Worm (Caenorhabditis elegans): ENCODE results near the gene oxi-1.

- no peak for TF ChIP-seq ama-1 (optimal IDR thresholded peaks at IDR 0.05)
- no peak for TF ChIP-seq sea-1 (GFP tag; conservative IDR thresholded peaks at IDR 0.05)
- TF ChIP-seq ets-7 (tag; optimal IDR thresholded peaks at IDR 0.05): no peak
- no peak for TF ChIP-seq hmbx-1 (tag; optimal IDR thresholded peaks at IDR 0.05)
- TF ChIP-seq flt-1 (GFP tag; IDR thresholded peaks at IDR 0.05): no peak
- no peak for TF ChIP-seq hmg-4 (GFP tag; optimal IDR thresholded peaks at IDR 0.05)
- no peak for TF ChIP-seq ceh-36 (tag; optimal IDR thresholded peaks at IDR 0.05)
- TF ChIP-seq tbx-37 (GFP tag; conservative IDR thresholded peaks at IDR 0.05): no peak
- no peak for TF ChIP-seq tbx-11 (GFP tag; IDR thresholded peaks at IDR 0.05)
- no peak for TF ChIP-seq tra-4 (tag; optimal IDR thresholded peaks at IDR 0.05)
- TF ChIP-seq scrt-1 (GFP tag; IDR thresholded peaks at IDR 0.05): no peak
- TF ChIP-seq aly-1 (tag; optimal IDR thresholded peaks at IDR 0.05): no peak
- no peak for TF ChIP-seq pes-1 (GFP tag; IDR thresholded peaks at IDR 0.05)
- TF ChIP-seq hnd-1 (tag; optimal IDR thresholded peaks at IDR 0.05): no peak
Observed at ce11 chrIII:10810483-10810836, 47.6 kb upstream of the oxi-1 start.

All from whole organism, early embryonic.